Worm (Caenorhabditis elegans): ENCODE measurements around the gene math-7.
A peak's percentile ranks its signal among the peaks of the same experiment; 100 is the strongest.

The math-7 gene

DNA sequence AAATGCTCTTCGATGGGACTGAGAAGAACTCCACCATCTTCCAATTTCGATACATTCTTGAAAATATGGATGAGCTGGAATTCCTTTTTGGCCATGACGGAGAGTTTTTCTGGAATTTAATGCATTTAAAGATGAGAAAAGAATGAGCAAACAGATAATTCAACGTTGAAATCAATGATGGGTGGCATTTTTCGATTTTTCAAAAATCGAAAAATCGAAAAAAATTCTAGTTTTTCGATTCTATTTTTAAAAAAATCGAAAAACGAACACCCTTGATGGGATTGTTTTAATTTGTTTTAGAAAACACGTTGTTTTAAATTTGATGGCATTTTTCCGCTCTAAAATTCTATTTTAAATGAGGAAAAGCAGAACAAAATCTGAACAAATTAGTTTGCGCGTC, 26.5 kb upstream of the math-7 start, which contains the start of gene math-31:
math-31 (minus strand) TSS at position 101 of the 400 bp plus-strand sequence.
- no peak for TF ChIP-seq lin-15B (tag; optimal IDR thresholded peaks at IDR 0.05)
- no peak for TF ChIP-seq mep-1 (tag; optimal IDR thresholded peaks at IDR 0.05)
- no peak for TF ChIP-seq blmp-1 (tag; optimal IDR thresholded peaks at IDR 0.05)
- no peak for TF ChIP-seq ceh-63 (GFP tag; optimal IDR thresholded peaks at IDR 0.05)

DNA sequence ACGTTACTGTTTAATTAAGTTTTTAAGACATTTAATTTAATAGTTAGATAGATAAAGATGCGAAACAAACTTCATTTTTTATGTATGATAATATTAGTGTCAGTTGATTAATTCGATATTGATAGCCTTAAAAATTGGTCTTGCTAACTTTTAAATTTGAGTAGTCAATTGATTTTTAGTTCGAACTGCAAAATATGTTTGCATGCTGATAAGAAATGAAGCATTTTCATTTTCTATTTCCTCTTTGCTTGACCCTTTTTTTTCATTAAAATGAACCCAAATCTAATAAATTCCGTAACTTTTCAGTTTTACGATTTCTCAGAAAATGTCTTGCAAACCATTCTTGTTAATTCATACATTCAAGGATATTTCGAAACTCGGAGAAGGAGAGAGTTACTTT, 18.8 kb upstream of the math-7 start, which contains the start of gene math-22:
math-22 (plus strand) TSS at position 301 of the 400 bp plus-strand sequence.
- TF ChIP-seq grh-1 (GFP tag; IDR thresholded peaks at IDR 0.05) (no peak), lin-35 (GFP tag; optimal IDR thresholded peaks at IDR 0.05) (no peak), lin-39 (tag; optimal IDR thresholded peaks at IDR 0.05) (no peak), dpl-1 (GFP tag; optimal IDR thresholded peaks at IDR 0.05) (no peak), pag-3 (tag; optimal IDR thresholded peaks at IDR 0.05; ENCODE audit: borderline replicate concordance, insufficient read depth) (no peak), vab-15 (tag; optimal IDR thresholded peaks at IDR 0.05) (no peak), zip-4 (GFP tag; optimal IDR thresholded peaks at IDR 0.05) (no peak)

DNA sequence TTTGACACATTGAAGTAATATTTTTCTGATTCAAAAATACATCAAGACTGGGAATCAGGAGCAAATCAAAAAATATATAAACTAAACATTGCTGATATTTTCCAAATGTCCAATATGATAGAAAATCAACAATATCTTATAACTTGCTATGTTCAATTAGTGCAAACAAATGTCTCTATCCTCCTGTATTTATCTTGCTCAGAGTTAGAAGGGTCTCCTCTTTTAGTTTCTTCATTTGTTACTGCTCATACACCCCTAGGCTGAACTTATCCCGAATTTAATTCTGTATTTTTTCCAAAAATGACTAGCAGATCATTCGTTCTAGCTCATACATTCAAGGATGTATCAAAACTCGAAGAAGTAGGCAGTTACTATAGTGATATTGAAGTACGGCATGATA, 15.7 kb upstream of the math-7 start, which contains the start of gene math-23:
math-23 (plus strand) TSS at position 301 of the 400 bp plus-strand sequence.
- no peak for TF ChIP-seq pqm-1 (tag; optimal IDR thresholded peaks at IDR 0.05)
- no peak for TF ChIP-seq nhr-19 (GFP tag; conservative IDR thresholded peaks at IDR 0.05)
- TF ChIP-seq ceh-90 (tag; optimal IDR thresholded peaks at IDR 0.05): no peak

DNA sequence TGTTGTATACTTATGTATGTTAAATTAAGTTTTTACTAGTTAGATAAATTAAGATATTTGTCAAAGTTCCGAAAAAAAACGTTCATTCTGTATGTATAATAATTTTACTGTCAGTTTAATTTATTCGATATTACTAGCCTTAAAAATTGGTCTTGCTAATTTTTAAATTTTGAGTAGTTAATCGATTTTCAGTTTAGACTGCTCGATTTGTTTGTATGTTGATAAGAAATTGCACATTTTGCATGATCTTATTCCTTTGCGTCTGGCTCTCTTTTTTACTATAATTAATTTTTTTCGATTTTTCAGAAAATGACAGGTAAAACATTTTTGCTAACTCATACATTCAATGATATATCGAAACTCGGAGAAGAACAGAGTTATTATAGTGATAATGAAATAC, 13.7 kb upstream of the math-7 start, which contains the start of gene math-24:
math-24 (plus strand) TSS at position 301 of the 400 bp plus-strand sequence.
- TF ChIP-seq hpl-2 (GFP tag; optimal IDR thresholded peaks at IDR 0.05): no peak
- no peak for TF ChIP-seq ztf-4 (tag; optimal IDR thresholded peaks at IDR 0.05)
- no peak for TF ChIP-seq mdl-1 (tag; optimal IDR thresholded peaks at IDR 0.05)
- TF ChIP-seq nhr-90 (tag; optimal IDR thresholded peaks at IDR 0.05; ENCODE audit: poor library complexity): no peak
- TF ChIP-seq aly-2 (tag; optimal IDR thresholded peaks at IDR 0.05): no peak
- TF ChIP-seq fos-1 (tag; optimal IDR thresholded peaks at IDR 0.05): no peak

DNA sequence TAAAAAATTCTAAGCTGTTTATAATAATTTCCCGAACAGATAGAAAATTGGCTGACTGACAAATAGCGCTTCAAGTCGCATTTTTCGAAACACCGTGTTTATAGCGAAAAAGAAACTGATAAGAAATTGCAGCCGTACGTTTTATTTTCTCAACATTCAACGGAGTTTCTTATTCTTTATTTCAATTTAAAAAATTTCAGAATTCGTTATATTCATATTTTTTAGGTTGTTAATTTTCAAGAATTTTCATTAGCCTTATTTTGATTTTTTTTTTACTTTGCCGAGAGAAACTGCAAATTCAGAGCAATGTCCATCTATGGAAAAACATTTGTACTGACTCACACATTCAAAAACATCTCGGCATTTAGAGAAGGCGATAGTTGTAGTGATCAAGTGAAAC, 11.7 kb upstream of the math-7 start, which contains the start of gene C46F9.6:
C46F9.6 (plus strand) TSS at position 301 of the 400 bp plus-strand sequence.
- TF ChIP-seq elt-2 (tag; optimal IDR thresholded peaks at IDR 0.05) (peak; percentile 6), nhr-12 (tag; optimal IDR thresholded peaks at IDR 0.05) (no peak)

DNA sequence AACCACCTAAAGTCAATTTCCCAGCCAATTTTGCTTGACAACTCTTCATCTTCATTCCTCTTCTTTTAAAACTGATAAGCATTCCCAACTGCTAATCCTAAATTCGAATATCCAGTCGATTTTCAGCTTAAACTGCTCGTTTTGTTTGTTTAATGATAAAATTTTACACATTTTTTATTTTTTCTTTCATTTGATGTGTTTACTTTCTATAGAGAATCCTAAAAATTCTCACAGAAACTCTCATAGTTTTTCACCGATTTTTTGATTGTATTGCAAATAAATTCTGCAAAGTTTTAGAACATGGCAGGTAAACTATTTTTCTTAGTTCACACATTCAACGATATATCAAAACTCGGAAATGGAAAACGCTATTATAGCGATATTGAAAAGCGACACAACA, 9.5 kb upstream of the math-7 start, which contains the start of gene math-25:
math-25 (plus strand) TSS at position 301 of the 400 bp plus-strand sequence.
- TF ChIP-seq fkh-10 (GFP tag; optimal IDR thresholded peaks at IDR 0.05): no peak
- no peak for TF ChIP-seq mdl-1 (tag; optimal IDR thresholded peaks at IDR 0.05)
- TF ChIP-seq jun-1 (tag; optimal IDR thresholded peaks at IDR 0.05): no peak
- no peak for TF ChIP-seq alr-1 (tag; optimal IDR thresholded peaks at IDR 0.05; ENCODE audit: borderline replicate concordance)
- TF ChIP-seq lir-3 (tag; optimal IDR thresholded peaks at IDR 0.05; ENCODE audit: poor library complexity): no peak
- no peak for TF ChIP-seq lin-15B (tag; optimal IDR thresholded peaks at IDR 0.05)
- TF ChIP-seq nhr-28 (tag; optimal IDR thresholded peaks at IDR 0.05): no peak
- TF ChIP-seq egl-13 (tag; optimal IDR thresholded peaks at IDR 0.05): no peak
- TF ChIP-seq zip-4 (GFP tag; optimal IDR thresholded peaks at IDR 0.05): no peak
- no peak for TF ChIP-seq Y116A8C.19 (tag; optimal IDR thresholded peaks at IDR 0.05; ENCODE audit: borderline replicate concordance)
- TF ChIP-seq aly-2 (tag; optimal IDR thresholded peaks at IDR 0.05): no peak
- TF ChIP-seq sptf-1 (tag; optimal IDR thresholded peaks at IDR 0.05): no peak
- TF ChIP-seq mep-1 (tag; optimal IDR thresholded peaks at IDR 0.05): no peak
- TF ChIP-seq hpl-2 (GFP tag; optimal IDR thresholded peaks at IDR 0.05): no peak
